Worm (Caenorhabditis elegans): ENCODE results near the gene F32E10.8.

DNA sequence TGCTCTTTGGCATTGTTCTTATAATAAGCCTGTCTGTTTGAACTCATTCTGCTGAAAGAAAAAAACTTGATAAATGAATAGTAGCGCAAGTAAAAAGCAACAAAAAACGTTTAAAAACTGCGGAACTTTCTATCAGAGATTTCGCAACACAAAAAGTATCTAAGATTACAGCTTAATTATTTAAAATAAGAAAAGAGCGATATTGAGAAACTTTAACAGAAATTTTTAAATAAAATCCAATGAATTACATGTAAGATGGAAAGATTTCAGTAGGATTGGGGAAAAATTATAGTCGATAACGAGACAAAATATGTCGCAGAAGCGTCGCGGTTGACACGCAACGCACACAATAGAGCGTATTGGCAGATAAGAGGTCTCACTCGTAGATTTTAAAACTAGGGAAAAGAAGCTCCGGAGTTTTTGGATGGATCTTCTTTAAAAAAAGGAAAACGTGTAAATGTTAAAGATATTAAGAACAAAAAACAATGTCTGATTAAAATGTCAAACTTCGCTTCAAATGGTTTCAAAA is 5.7 kb upstream of the F32E10.8 start, which contains the start of gene ima-3:
- TF ChIP-seq C34F6.9 (tag; optimal IDR thresholded peaks at IDR 0.05) (peak; percentile 67), ztf-11 (tag; optimal IDR thresholded peaks at IDR 0.05) (no peak), nhr-237 (tag; optimal IDR thresholded peaks at IDR 0.05) (no peak)

Measured in whole organism, L2 larva.